Worm (Caenorhabditis elegans): ENCODE data around the gene F21G4.3.

F21G4.3 gene

ce11 chrX:9933291-9934008, 38.5 kb downstream of the F21G4.3 start:
- TF ChIP-seq ama-1 (optimal IDR thresholded peaks at IDR 0.05) (peak; percentile 33), nhr-11 (tag; optimal IDR thresholded peaks at IDR 0.05) (no peak), mml-1 (tag; optimal IDR thresholded peaks at IDR 0.05) (no peak)

- TF ChIP-seq nhr-23 (tag; optimal IDR thresholded peaks at IDR 0.05) = no peak
- no peak for TF ChIP-seq sea-2 (GFP tag; optimal IDR thresholded peaks at IDR 0.05)
- TF ChIP-seq pqm-1 (tag; optimal IDR thresholded peaks at IDR 0.05) = peak; percentile 52
- TF ChIP-seq ztf-11 (tag; optimal IDR thresholded peaks at IDR 0.05) = no peak
- no peak for TF ChIP-seq fkh-2 (tag; optimal IDR thresholded peaks at IDR 0.05)
- TF ChIP-seq mdl-1 (tag; optimal IDR thresholded peaks at IDR 0.05) = no peak
- no peak for TF ChIP-seq ama-1 (optimal IDR thresholded peaks at IDR 0.05)
- TF ChIP-seq hmg-11 (tag; optimal IDR thresholded peaks at IDR 0.05) = no peak
- no peak for TF ChIP-seq nhr-67 (tag; optimal IDR thresholded peaks at IDR 0.05)
- no peak for TF ChIP-seq elt-1 (tag; optimal IDR thresholded peaks at IDR 0.05)
- TF ChIP-seq nhr-12 (tag; optimal IDR thresholded peaks at IDR 0.05) = no peak
- no peak for TF ChIP-seq zag-1 (tag; optimal IDR thresholded peaks at IDR 0.05)
- peak; percentile 67 for TF ChIP-seq elt-2 (tag; optimal IDR thresholded peaks at IDR 0.05)
- no peak for TF ChIP-seq nhr-76 (tag; optimal IDR thresholded peaks at IDR 0.05)
- no peak for TF ChIP-seq egl-5 (tag; optimal IDR thresholded peaks at IDR 0.05)
- no peak for TF ChIP-seq skn-1 (tag; optimal IDR thresholded peaks at IDR 0.05)
- TF ChIP-seq daf-12 (tag; optimal IDR thresholded peaks at IDR 0.05) = no peak
- TF ChIP-seq pha-4 (tag; optimal IDR thresholded peaks at IDR 0.05) = peak; percentile 23
- TF ChIP-seq nfya-1 (tag; optimal IDR thresholded peaks at IDR 0.05; ENCODE audit: insufficient read depth) = no peak
- no peak for TF ChIP-seq nhr-28 (tag; optimal IDR thresholded peaks at IDR 0.05)
Measured at ce11 chrX:9934009-9934323, 39.0 kb downstream of the F21G4.3 start.

- TF ChIP-seq nhr-67 (tag; optimal IDR thresholded peaks at IDR 0.05) (no peak), egl-27 (tag; optimal IDR thresholded peaks at IDR 0.05) (no peak), elt-3 (tag; optimal IDR thresholded peaks at IDR 0.05) (no peak), nhr-12 (tag; optimal IDR thresholded peaks at IDR 0.05) (no peak), egl-5 (tag; optimal IDR thresholded peaks at IDR 0.05) (peak; percentile 45), nhr-28 (tag; optimal IDR thresholded peaks at IDR 0.05) (no peak), ceh-16 (tag; optimal IDR thresholded peaks at IDR 0.05) (no peak), nhr-23 (tag; optimal IDR thresholded peaks at IDR 0.05) (peak; percentile 34), sea-2 (GFP tag; optimal IDR thresholded peaks at IDR 0.05) (no peak), nhr-25 (tag; optimal IDR thresholded peaks at IDR 0.05) (peak; percentile 73), pha-4 (tag; optimal IDR thresholded peaks at IDR 0.05) (no peak), mml-1 (tag; optimal IDR thresholded peaks at IDR 0.05) (no peak), hmg-11 (tag; optimal IDR thresholded peaks at IDR 0.05) (no peak), ceh-82 (tag; optimal IDR thresholded peaks at IDR 0.05) (no peak), nhr-43 (tag; optimal IDR thresholded peaks at IDR 0.05; ENCODE audit: poor library complexity, severe bottlenecking) (peak; percentile 20), nfya-1 (tag; optimal IDR thresholded peaks at IDR 0.05; ENCODE audit: insufficient read depth) (no peak)
Measured at ce11 chrX:9938091-9938490, 43.1 kb downstream of the F21G4.3 start.

- TF ChIP-seq hmg-11 (tag; optimal IDR thresholded peaks at IDR 0.05) = no peak
- TF ChIP-seq elt-2 (tag; optimal IDR thresholded peaks at IDR 0.05) = peak; percentile 2
- peak; percentile 7 for TF ChIP-seq pha-4 (tag; optimal IDR thresholded peaks at IDR 0.05)
Measured at ce11 chrX:9938537-9938936, 43.6 kb downstream of the F21G4.3 start, which contains the start of the genes C17G1.5 and C17G1.14. TSS of gene C17G1.5 (plus strand) at chrX:9938802. TSS of gene C17G1.14 (plus strand) at chrX:9938813.

ce11 chrX:9940524-9940923, 45.6 kb downstream of the F21G4.3 start:
- peak; percentile 74 for TF ChIP-seq pha-4 (tag; optimal IDR thresholded peaks at IDR 0.05)
- TF ChIP-seq nhr-12 (tag; optimal IDR thresholded peaks at IDR 0.05) = no peak

ce11 chrX:9941379-9941778, 46.4 kb downstream of the F21G4.3 start:
- TF ChIP-seq nhr-25 (tag; optimal IDR thresholded peaks at IDR 0.05) = peak; percentile 31
- TF ChIP-seq pqm-1 (tag; optimal IDR thresholded peaks at IDR 0.05) = no peak
- peak; percentile 13 for TF ChIP-seq hmg-11 (tag; optimal IDR thresholded peaks at IDR 0.05)
